Worm (Caenorhabditis elegans) whole organism, mixed stage, embryonic: ENCODE data around the gene ced-8.
A peak's percentile ranks its signal among the peaks of the same experiment; 100 is the strongest.

Experiments used
- M03D4.4 ChIP-seq: sonication (generic microtip); optimal IDR thresholded peaks from 2 replicates; lab custom pipeline; 2017; ENCODE audit warnings: mild to moderate bottlenecking, missing genetic modification characterization, missing compliant biosample characterization
- bed-3 ChIP-seq: fragments of 200-800 bp; sonication (Bioruptor generic); optimal IDR thresholded peaks from 3 replicates; lab custom pipeline; 2018; ENCODE audit warnings: mild to moderate bottlenecking, missing genetic modification characterization, moderate library complexity, missing compliant biosample characterization
- blmp-1 ChIP-seq: fragments of 150-350 bp; optimal IDR thresholded peaks from 2 replicates; lab custom pipeline; 2014; ENCODE audit warnings: missing biosample characterization, missing genetic modification characterization
- ceh-39 ChIP-seq: fragments of 150-350 bp; optimal IDR thresholded peaks from 2 replicates; lab custom pipeline; 2014; ENCODE audit warnings: missing biosample characterization, missing genetic modification characterization
- ceh-43 ChIP-seq: fragments of 200-800 bp; sonication (Bioruptor generic); optimal IDR thresholded peaks from 2 replicates; lab custom pipeline; 2018; ENCODE audit warnings: mild to moderate bottlenecking, missing genetic modification characterization, moderate library complexity, missing compliant biosample characterization
- ces-1 ChIP-seq: fragments of 150-350 bp; optimal IDR thresholded peaks from 2 replicates; lab custom pipeline; 2014; ENCODE audit warnings: missing biosample characterization, missing genetic modification reagents, missing genetic modification characterization
- cnd-1 ChIP-seq: fragments of 200-800 bp; sonication (Bioruptor generic); optimal IDR thresholded peaks from 2 replicates; lab custom pipeline; 2018; ENCODE audit warnings: mild to moderate bottlenecking, missing genetic modification characterization, missing compliant biosample characterization
- drap-1 ChIP-seq: fragments of 200-800 bp; sonication (Bioruptor generic); optimal IDR thresholded peaks from 3 replicates; lab custom pipeline; 2018; ENCODE audit warnings: mild to moderate bottlenecking, missing genetic modification characterization, missing compliant biosample characterization
- elt-1 ChIP-seq: sonication (generic microtip); optimal IDR thresholded peaks from 2 replicates; lab custom pipeline; 2017; ENCODE audit warnings: missing genetic modification characterization, mild to moderate bottlenecking, missing compliant biosample characterization, antibody characterized with exemption, moderate library complexity, borderline replicate concordance; ENCODE audit not compliant: insufficient read depth
- elt-3 ChIP-seq: fragments of 150-350 bp; optimal IDR thresholded peaks from 2 replicates; lab custom pipeline; 2014; ENCODE audit warnings: missing biosample characterization, missing genetic modification characterization
- flh-1 ChIP-seq: fragments of 200-800 bp; sonication (Bioruptor generic); optimal IDR thresholded peaks from 2 replicates; lab custom pipeline; 2018; ENCODE audit warnings: mild to moderate bottlenecking, missing genetic modification characterization, moderate library complexity, missing compliant biosample characterization
- ham-2 ChIP-seq: fragments of 200-800 bp; sonication (Bioruptor generic); optimal IDR thresholded peaks from 2 replicates; lab custom pipeline; 2018; ENCODE audit warnings: mild to moderate bottlenecking, missing genetic modification characterization, missing compliant biosample characterization
- hlh-1 ChIP-seq: fragments of 150-350 bp; optimal IDR thresholded peaks from 2 replicates; lab custom pipeline; 2014; ENCODE audit warnings: missing biosample characterization, missing genetic modification reagents, missing genetic modification characterization
- lin-13 ChIP-seq: fragments of 150-350 bp; optimal IDR thresholded peaks from 2 replicates; lab custom pipeline; 2014; ENCODE audit warnings: missing biosample characterization, missing genetic modification characterization
- lin-32 ChIP-seq: fragments of 200-800 bp; sonication (Bioruptor generic); optimal IDR thresholded peaks from 2 replicates; lab custom pipeline; 2018; ENCODE audit warnings: mild to moderate bottlenecking, missing genetic modification characterization, missing compliant biosample characterization
- lsy-2 ChIP-seq: fragments of 150-350 bp; optimal IDR thresholded peaks from 2 replicates; lab custom pipeline; 2014; ENCODE audit warnings: missing biosample characterization, missing genetic modification characterization
- mab-5 ChIP-seq: fragments of 150-350 bp; optimal IDR thresholded peaks from 2 replicates; lab custom pipeline; 2014; ENCODE audit warnings: missing biosample characterization, missing genetic modification characterization
- mep-1 ChIP-seq: fragments of 150-350 bp; optimal IDR thresholded peaks from 2 replicates; lab custom pipeline; 2017; ENCODE audit warnings: missing biosample characterization, missing genetic modification reagents, missing genetic modification characterization, inconsistent platforms
- mls-2 ChIP-seq: sonication (generic microtip); optimal IDR thresholded peaks from 2 replicates; lab custom pipeline; 2016; ENCODE audit warnings: mild to moderate bottlenecking, missing genetic modification characterization, moderate library complexity, missing compliant biosample characterization
- nhr-12 ChIP-seq: fragments of 150-350 bp; optimal IDR thresholded peaks from 2 replicates; lab custom pipeline; 2014; ENCODE audit warnings: missing biosample characterization, missing genetic modification characterization
- nhr-2 ChIP-seq: fragments of 150-350 bp; optimal IDR thresholded peaks from 2 replicates; lab custom pipeline; 2014; ENCODE audit warnings: missing biosample characterization, missing genetic modification characterization
- nhr-237 ChIP-seq: fragments of 150-350 bp; optimal IDR thresholded peaks from 2 replicates; lab custom pipeline; 2014; ENCODE audit warnings: missing biosample characterization, missing genetic modification characterization
- nhr-28 ChIP-seq: fragments of 150-350 bp; optimal IDR thresholded peaks from 2 replicates; lab custom pipeline; 2014; ENCODE audit warnings: missing biosample characterization, missing genetic modification characterization
- nhr-76 ChIP-seq: sonication (generic microtip); optimal IDR thresholded peaks from 2 replicates; lab custom pipeline; 2017; ENCODE audit warnings: missing biosample characterization, missing genetic modification characterization
- pha-4 ChIP-seq: fragments of 150-350 bp; optimal IDR thresholded peaks from 2 replicates; lab custom pipeline; 2018; ENCODE audit warnings: missing biosample characterization, missing genetic modification reagents, missing genetic modification characterization
- sem-2 ChIP-seq: fragments of 200-800 bp; sonication (Bioruptor generic); optimal IDR thresholded peaks from 2 replicates; lab custom pipeline; 2018; ENCODE audit warnings: mild to moderate bottlenecking, missing genetic modification characterization, missing compliant biosample characterization
- snpc-4 ChIP-seq: fragments of 150-350 bp; optimal IDR thresholded peaks from 2 replicates; lab custom pipeline; 2014; ENCODE audit warnings: missing biosample characterization, missing genetic modification characterization
- sptf-1 ChIP-seq: sonication (generic microtip); optimal IDR thresholded peaks from 2 replicates; lab custom pipeline; 2017; ENCODE audit warnings: mild to moderate bottlenecking, missing genetic modification characterization, moderate library complexity, missing compliant biosample characterization
- unc-120 ChIP-seq: sonication (generic microtip); optimal IDR thresholded peaks from 2 replicates; lab custom pipeline; 2017; ENCODE audit warnings: missing genetic modification characterization, missing compliant biosample characterization; ENCODE audit not compliant: poor library complexity, severe bottlenecking
- unc-39 ChIP-seq: fragments of 150-350 bp; optimal IDR thresholded peaks from 2 replicates; lab custom pipeline; 2014; ENCODE audit warnings: missing biosample characterization, missing genetic modification characterization
- unc-62 ChIP-seq: fragments of 150-350 bp; optimal IDR thresholded peaks from 2 replicates; lab custom pipeline; 2014; ENCODE audit warnings: missing biosample characterization, missing genetic modification reagents, missing genetic modification characterization
- ztf-11 ChIP-seq: fragments of 150-350 bp; optimal IDR thresholded peaks from 2 replicates; lab custom pipeline; 2014; ENCODE audit warnings: missing biosample characterization, missing genetic modification characterization

ced-8 gene

ce11 chrX:8455590-8456166, 39.0 kb upstream of the ced-8 start, which contains the start of gene dpy-6:
Gene dpy-6, minus strand, starts transcription at chrX:8455640.
- TF ChIP-seq unc-62 (GFP tag; lab: Kevin White, UChicago) (no peak), lsy-2 (tag; lab: Kevin White, UChicago) (no peak), ceh-43 (no peak), mls-2 (tag; lab: Kevin White, UChicago) (no peak), ham-2 (no peak)
- TF ChIP-seq, all 35 proteins: peak for 0

ce11 chrX:8446108-8446507, 29.4 kb upstream of the ced-8 start, which contains the start of gene F16F9.1:
Gene F16F9.1, plus strand, starts transcription at chrX:8446408.
- no peak for TF ChIP-seq lin-13
- no peak for TF ChIP-seq elt-1
- no peak for TF ChIP-seq sem-2 (GFP tag; lab: Kevin White, UChicago)
- no peak for TF ChIP-seq mab-5 (tag; lab: Kevin White, UChicago)
- no peak for TF ChIP-seq unc-39 (tag; lab: Kevin White, UChicago)
- TF ChIP-seq M03D4.4 (tag; lab: Kevin White, UChicago) = no peak
- no peak for TF ChIP-seq hlh-1 (tag; lab: Kevin White, UChicago)
- no peak for TF ChIP-seq ceh-39
- TF ChIP-seq nhr-12 (tag; lab: Kevin White, UChicago) = no peak
- no peak for TF ChIP-seq nhr-28
- no peak for TF ChIP-seq snpc-4
- TF ChIP-seq ham-2 = no peak
- no peak for TF ChIP-seq lsy-2 (tag; lab: Kevin White, UChicago)
- no peak for TF ChIP-seq bed-3 (GFP tag; lab: Kevin White, UChicago)
- TF ChIP-seq drap-1 (GFP tag; lab: Kevin White, UChicago) = no peak
- TF ChIP-seq nhr-237 = no peak

ce11 chrX:8444922-8445321, 28.2 kb upstream of the ced-8 start:
- TF ChIP-seq sptf-1 (tag; lab: Kevin White, UChicago) = no peak
- TF ChIP-seq drap-1 (GFP tag; lab: Kevin White, UChicago) = no peak
- TF ChIP-seq unc-120 (tag; lab: Kevin White, UChicago) = no peak
- no peak for TF ChIP-seq ztf-11
- TF ChIP-seq ces-1 = peak; percentile 94

ce11 chrX:8440001-8440735, 23.4 kb upstream of the ced-8 start:
- TF ChIP-seq unc-62 (GFP tag; lab: Kevin White, UChicago) (peak; percentile 15), lsy-2 (tag; lab: Kevin White, UChicago) (no peak)
- TF ChIP-seq, all 35 proteins: peak for 1

ce11 chrX:8438756-8439155, 22.0 kb upstream of the ced-8 start:
- TF ChIP-seq ces-1 (no peak), unc-62 (GFP tag; lab: Kevin White, UChicago) (no peak), elt-3 (tag; lab: Kevin White, UChicago) (no peak), flh-1 (GFP tag; lab: Kevin White, UChicago) (no peak), lin-32 (no peak), blmp-1 (tag; lab: Kevin White, UChicago) (no peak), drap-1 (GFP tag; lab: Kevin White, UChicago) (no peak), nhr-2 (no peak), mep-1 (tag; lab: Kevin White, UChicago) (no peak), cnd-1 (no peak)

ce11 chrX:8432361-8432760, 15.6 kb upstream of the ced-8 start, which contains the start of gene kin-9:
Gene kin-9, plus strand, starts transcription at chrX:8432661.
- no peak for TF ChIP-seq ces-1
- TF ChIP-seq blmp-1 (tag; lab: Kevin White, UChicago) = no peak
- TF ChIP-seq flh-1 (GFP tag; lab: Kevin White, UChicago) = no peak
- TF ChIP-seq unc-62 (GFP tag; lab: Kevin White, UChicago) = no peak
- no peak for TF ChIP-seq M03D4.4 (tag; lab: Kevin White, UChicago)
- no peak for TF ChIP-seq mls-2 (tag; lab: Kevin White, UChicago)
- TF ChIP-seq sem-2 (GFP tag; lab: Kevin White, UChicago) = no peak
- no peak for TF ChIP-seq lin-32
- TF ChIP-seq mep-1 (tag; lab: Kevin White, UChicago) = no peak
- no peak for TF ChIP-seq nhr-76
- TF ChIP-seq pha-4 (tag; lab: Kevin White, UChicago) = no peak
- no peak for TF ChIP-seq drap-1 (GFP tag; lab: Kevin White, UChicago)
- TF ChIP-seq bed-3 (GFP tag; lab: Kevin White, UChicago) = no peak
- no peak for TF ChIP-seq mab-5 (tag; lab: Kevin White, UChicago)
- no peak for TF ChIP-seq sptf-1 (tag; lab: Kevin White, UChicago)
- TF ChIP-seq snpc-4 = no peak
- TF ChIP-seq hlh-1 (tag; lab: Kevin White, UChicago) = no peak
- no peak for TF ChIP-seq ceh-39
- TF ChIP-seq cnd-1 = no peak
- TF ChIP-seq elt-3 (tag; lab: Kevin White, UChicago) = no peak
- TF ChIP-seq, all 35 proteins: peak for 0
